Fruit fly (Drosophila melanogaster) whole organism, embryonic: ENCODE results near the gene CG11052.
A peak's percentile ranks its signal among the peaks of the same experiment; 100 is the strongest.

Experiments
- CG10147 ChIP-seq: fragments of 200-800 bp; sonication (Bioruptor generic); optimal IDR thresholded peaks from 2 replicates; lab custom pipeline; 2019; ENCODE audit warnings: missing biosample characterization, mild to moderate bottlenecking, missing genetic modification characterization, moderate library complexity
- CG10321 ChIP-seq: fragments of 200-800 bp; sonication (Bioruptor generic); IDR thresholded peaks from 2 replicates; pipeline ENCODE4 v1.3.6; 2022; ENCODE audit warnings: missing biosample characterization, missing genetic modification characterization
- CG10565 ChIP-seq: fragments of 200-800 bp; sonication (Bioruptor generic); optimal IDR thresholded peaks from 3 replicates; lab custom pipeline; 2016; ENCODE audit warnings: missing biosample characterization, mild to moderate bottlenecking, missing genetic modification characterization
- CG11093 ChIP-seq: fragments of 200-800 bp; sonication (Bioruptor generic); IDR thresholded peaks from 3 replicates; pipeline ENCODE4 v1.3.6; 2022; ENCODE audit warnings: missing biosample characterization, missing genetic modification characterization
- CG11696 ChIP-seq: fragments of 200-800 bp; sonication (Bioruptor generic); IDR thresholded peaks from 2 replicates; pipeline ENCODE4 v1.3.6; 2022; ENCODE audit warnings: missing biosample characterization, missing genetic modification characterization
- CG13123 ChIP-seq: fragments of 200-800 bp; sonication (Bioruptor generic); optimal IDR thresholded peaks from 2 replicates; lab custom pipeline; 2016; ENCODE audit warnings: missing biosample characterization, missing genetic modification characterization
- CG13287 ChIP-seq: fragments of 200-800 bp; sonication (Bioruptor generic); IDR thresholded peaks from 2 replicates; pipeline ENCODE4 v1.3.6; 2022; ENCODE audit warnings: missing biosample characterization, missing genetic modification characterization; ENCODE audit not compliant: partially characterized antibody
- CG1647 ChIP-seq: fragments of 200-800 bp; sonication (Bioruptor generic); optimal IDR thresholded peaks from 3 replicates; lab custom pipeline; 2016; ENCODE audit warnings: missing biosample characterization, missing genetic modification characterization
- CG16779 ChIP-seq: fragments of 200-800 bp; sonication (Bioruptor generic); IDR thresholded peaks from 2 replicates; pipeline ENCODE4 v1.3.6; 2022; ENCODE audit warnings: missing biosample characterization, missing genetic modification characterization
- CG17912 ChIP-seq: fragments of 200-800 bp; sonication (Bioruptor generic); optimal IDR thresholded peaks from 2 replicates; lab custom pipeline; 2018; ENCODE audit warnings: missing biosample characterization, mild to moderate bottlenecking, missing genetic modification characterization
- CG2678 ChIP-seq: fragments of 200-800 bp; sonication (Bioruptor generic); optimal IDR thresholded peaks from 3 replicates; lab custom pipeline; 2019; ENCODE audit warnings: missing biosample characterization, mild to moderate bottlenecking, missing genetic modification characterization, moderate library complexity
- CG30403 ChIP-seq: fragments of 200-800 bp; sonication (Bioruptor generic); optimal IDR thresholded peaks from 3 replicates; lab custom pipeline; 2016; ENCODE audit warnings: missing biosample characterization, missing genetic modification characterization
- CG31441 ChIP-seq: fragments of 200-800 bp; sonication (Bioruptor generic); IDR thresholded peaks from 2 replicates; pipeline ENCODE4 v1.3.6; 2022; ENCODE audit warnings: missing biosample characterization, missing genetic modification characterization
- CG33557 ChIP-seq: fragments of 200-800 bp; sonication (Bioruptor generic); optimal IDR thresholded peaks from 2 replicates; lab custom pipeline; 2019; ENCODE audit warnings: missing biosample characterization, mild to moderate bottlenecking, missing genetic modification characterization, moderate library complexity
- CG3838 ChIP-seq: fragments of 200-800 bp; sonication (Bioruptor generic); optimal IDR thresholded peaks from 3 replicates; lab custom pipeline; 2016; ENCODE audit warnings: missing biosample characterization, missing genetic modification characterization
- CG6689 ChIP-seq: fragments of 200-800 bp; sonication (Bioruptor generic); IDR thresholded peaks from 2 replicates; pipeline ENCODE4 v1.3.6; 2022; ENCODE audit warnings: missing biosample characterization, missing genetic modification characterization
- CG7987 ChIP-seq: fragments of 200-800 bp; sonication (Bioruptor generic); optimal IDR thresholded peaks from 2 replicates; lab custom pipeline; 2018; ENCODE audit warnings: missing biosample characterization, mild to moderate bottlenecking, missing genetic modification characterization, moderate library complexity
- CG8089 ChIP-seq: fragments of 200-800 bp; sonication (Bioruptor generic); optimal IDR thresholded peaks from 3 replicates; lab custom pipeline; 2016; ENCODE audit warnings: missing biosample characterization, missing genetic modification characterization
- Dad ChIP-seq: fragments of 200-800 bp; sonication (Bioruptor generic); optimal IDR thresholded peaks from 3 replicates; lab custom pipeline; 2016; ENCODE audit warnings: missing biosample characterization, missing genetic modification characterization
- Dfd ChIP-seq, 2 experiments: fragments of >200 bp; optimal IDR thresholded peaks; 2 replicates each; lab custom pipeline; 2017; ENCODE audit warnings: missing biosample characterization in 2 of 2, missing genetic modification characterization in 2 of 2
- Dip3 ChIP-seq: fragments of 200-800 bp; sonication (Bioruptor generic); optimal IDR thresholded peaks from 3 replicates; lab custom pipeline; 2016; ENCODE audit warnings: missing biosample characterization, missing genetic modification characterization
- Hr39 ChIP-seq: fragments of >200 bp; optimal IDR thresholded peaks from 2 replicates; lab custom pipeline; 2017
- Kr ChIP-seq: fragments of 200-800 bp; sonication (Bioruptor generic); optimal IDR thresholded peaks from 2 replicates; lab custom pipeline; 2017; ENCODE audit warnings: missing biosample characterization, mild to moderate bottlenecking, missing genetic modification characterization
- Lhr ChIP-seq: fragments of 200-800 bp; sonication (Bioruptor generic); optimal IDR thresholded peaks from 3 replicates; lab custom pipeline; 2017; ENCODE audit warnings: mild to moderate bottlenecking, missing biosample characterization, missing genetic modification reagents, missing genetic modification characterization
- Mrtf ChIP-seq: fragments of 200-800 bp; sonication (Bioruptor generic); IDR thresholded peaks from 3 replicates; pipeline ENCODE4 v1.3.6; 2022; ENCODE audit warnings: missing biosample characterization, missing genetic modification characterization
- Nf-YC ChIP-seq: fragments of 200-800 bp; optimal IDR thresholded peaks from 3 replicates; lab custom pipeline; 2019; ENCODE audit warnings: missing biosample characterization, mild to moderate bottlenecking, missing genetic modification characterization, moderate library complexity
- NfI ChIP-seq: fragments of 200-800 bp; sonication (Bioruptor generic); optimal IDR thresholded peaks from 3 replicates; lab custom pipeline; 2018; ENCODE audit warnings: missing biosample characterization, mild to moderate bottlenecking, missing genetic modification characterization, moderate library complexity
- Scr ChIP-seq: fragments of 200-800 bp; sonication (Bioruptor generic); IDR thresholded peaks from 2 replicates; pipeline ENCODE4 v1.3.6; 2022; ENCODE audit warnings: missing biosample characterization, missing genetic modification characterization; ENCODE audit not compliant: partially characterized antibody
- Tbp ChIP-seq: fragments of >200 bp; optimal IDR thresholded peaks from 2 replicates; lab custom pipeline; 2018; ENCODE audit warnings: missing biosample characterization, missing genetic modification characterization
- ab ChIP-seq: fragments of 200-800 bp; sonication (Bioruptor generic); optimal IDR thresholded peaks from 2 replicates; lab custom pipeline; 2016; ENCODE audit warnings: missing biosample characterization, missing genetic modification characterization
- ap ChIP-seq: fragments of 200-800 bp; sonication (Bioruptor generic); IDR thresholded peaks from 2 replicates; pipeline ENCODE4 v1.3.6; 2022; ENCODE audit warnings: missing biosample characterization, missing genetic modification characterization
- chinmo ChIP-seq: fragments of 200-800 bp; sonication (Bioruptor generic); IDR thresholded peaks from 4 replicates; pipeline ENCODE4 v1.3.6; 2022; ENCODE audit warnings: missing biosample characterization, missing genetic modification characterization; ENCODE audit not compliant: partially characterized antibody
- chn ChIP-seq: fragments of 200-800 bp; sonication (Bioruptor generic); optimal IDR thresholded peaks from 2 replicates; lab custom pipeline; 2016; ENCODE audit warnings: missing biosample characterization, missing genetic modification characterization
- crc ChIP-seq: fragments of 200-800 bp; sonication (Bioruptor generic); optimal IDR thresholded peaks from 2 replicates; lab custom pipeline; 2016; ENCODE audit warnings: missing biosample characterization, missing genetic modification characterization
- cwo ChIP-seq: fragments of 200-800 bp; sonication (Bioruptor generic); optimal IDR thresholded peaks from 3 replicates; lab custom pipeline; 2017; ENCODE audit warnings: missing biosample characterization, missing genetic modification characterization, mild to moderate bottlenecking, moderate library complexity, missing genetic modification reagents
- emc ChIP-seq: fragments of 200-800 bp; sonication (Bioruptor generic); optimal IDR thresholded peaks from 2 replicates; lab custom pipeline; 2016; ENCODE audit warnings: missing biosample characterization, missing genetic modification characterization
- ems ChIP-seq: fragments of 200-800 bp; sonication (Bioruptor generic); optimal IDR thresholded peaks from 3 replicates; lab custom pipeline; 2016; ENCODE audit warnings: missing biosample characterization, missing genetic modification characterization
- gce ChIP-seq: fragments of 200-800 bp; sonication (Bioruptor generic); IDR thresholded peaks from 3 replicates; pipeline ENCODE4 v1.3.6; 2022; ENCODE audit warnings: missing biosample characterization, missing genetic modification characterization
- jing ChIP-seq: fragments of 200-800 bp; sonication (Bioruptor generic); optimal IDR thresholded peaks from 2 replicates; lab custom pipeline; 2018; ENCODE audit warnings: missing biosample characterization, mild to moderate bottlenecking, missing genetic modification characterization
- kni ChIP-seq: fragments of 200-800 bp; sonication (Bioruptor generic); optimal IDR thresholded peaks from 3 replicates; lab custom pipeline; 2017; ENCODE audit warnings: mild to moderate bottlenecking, missing biosample characterization, missing genetic modification reagents, missing genetic modification characterization
- nmo ChIP-seq: fragments of 200-800 bp; sonication (Bioruptor generic); optimal IDR thresholded peaks from 2 replicates; lab custom pipeline; 2018; ENCODE audit warnings: missing biosample characterization, mild to moderate bottlenecking, missing genetic modification characterization, moderate library complexity
- pan ChIP-seq, 4 experiments: fragments of >200 bp in 3 of 4; fragments of 200-800 bp in 1 of 4; sonication (Bioruptor generic) in 1 of 4; optimal IDR thresholded peaks in 3 of 4; IDR thresholded peaks in 1 of 4; 2 replicates each; pipeline versions ENCODE4 v1.3.6 to Lab custom; 2017 to 2022; ENCODE audit warnings: missing biosample characterization in 2 of 4, missing genetic modification characterization in 2 of 4, mixed read lengths in 1 of 4
- peb ChIP-seq: fragments of 200-800 bp; sonication (Bioruptor generic); IDR thresholded peaks from 2 replicates; pipeline ENCODE4 v1.3.6; 2022; ENCODE audit warnings: missing biosample characterization, missing genetic modification characterization
- scrt ChIP-seq: fragments of 200-800 bp; sonication (Bioruptor generic); optimal IDR thresholded peaks from 2 replicates; lab custom pipeline; 2018; ENCODE audit warnings: missing biosample characterization, mild to moderate bottlenecking, missing genetic modification characterization, moderate library complexity
- sens-2 ChIP-seq: fragments of 200-800 bp; sonication (Bioruptor generic); IDR thresholded peaks from 2 replicates; pipeline ENCODE4 v1.3.6; 2022; ENCODE audit warnings: missing biosample characterization, missing genetic modification characterization
- slou ChIP-seq: fragments of 200-800 bp; sonication (Bioruptor generic); optimal IDR thresholded peaks from 3 replicates; lab custom pipeline; 2016; ENCODE audit warnings: missing biosample characterization, missing genetic modification characterization
- tin ChIP-seq: fragments of 200-800 bp; sonication (Bioruptor generic); optimal IDR thresholded peaks from 3 replicates; lab custom pipeline; 2016; ENCODE audit warnings: missing biosample characterization, missing genetic modification characterization
- tll ChIP-seq, 2 experiments: fragments of 200-800 bp in 1 of 2; fragments of >200 bp in 1 of 2; sonication (Bioruptor generic) in 1 of 2; optimal IDR thresholded peaks; 2 replicates each; lab custom pipeline; 2017 to 2019; ENCODE audit warnings: missing biosample characterization in 2 of 2, missing genetic modification characterization in 2 of 2, mild to moderate bottlenecking in 1 of 2, moderate library complexity in 1 of 2
- trh ChIP-seq: fragments of 200-800 bp; sonication (Bioruptor generic); optimal IDR thresholded peaks from 2 replicates; lab custom pipeline; 2016; ENCODE audit warnings: missing biosample characterization, missing genetic modification characterization
- unpg ChIP-seq: fragments of 200-800 bp; sonication (Bioruptor generic); optimal IDR thresholded peaks from 3 replicates; lab custom pipeline; 2018; ENCODE audit warnings: missing biosample characterization, mild to moderate bottlenecking, missing genetic modification characterization, moderate library complexity
- vvl ChIP-seq: fragments of 200-800 bp; sonication (Bioruptor generic); IDR thresholded peaks from 2 replicates; pipeline ENCODE4 v1.3.6; 2022; ENCODE audit warnings: missing biosample characterization, missing genetic modification characterization

The CG11052 gene

dm6 chr3R:8009080-8009620 lies at the start of gene CG11052, which contains the start of gene CG3223 (continued):
- TF ChIP-seq CG6689 (GFP tag; lab: Robert Waterston, UW) (no peak), trh (GFP tag; lab: Kevin White, UChicago) (no peak), gce (GFP tag; lab: Robert Waterston, UW) (no peak), Scr (GFP tag; lab: Robert Waterston, UW) (peak; percentile 59), Kr (no peak), CG31441 (GFP tag; lab: Robert Waterston, UW) (no peak), scrt (no peak), Dip3 (no peak), CG8089 (no peak), Dad (no peak), cwo (GFP tag; lab: Kevin White, UChicago) (no peak), Dfd (GFP tag; optimal IDR thresholded peaks at IDR 0.05; lab: Kevin White, UChicago) (no peak), Lhr (GFP tag; lab: Kevin White, UChicago) (no peak), vvl (GFP tag; lab: Robert Waterston, UW) (peak; percentile 51), CG16779 (GFP tag; lab: Robert Waterston, UW) (no peak), kni (GFP tag; lab: Kevin White, UChicago) (peak; percentile 21), CG33557 (GFP tag; lab: Kevin White, UChicago) (no peak), tll (GFP tag; optimal IDR thresholded peaks at IDR 0.05; lab: Kevin White, UChicago) (no peak), CG11696 (GFP tag; lab: Robert Waterston, UW) (no peak), chn (GFP tag; lab: Kevin White, UChicago) (no peak), Mrtf (GFP tag; lab: Robert Waterston, UW) (no peak), tin (GFP tag; lab: Kevin White, UChicago) (peak; percentile 16), ap (GFP tag; lab: Robert Waterston, UW) (no peak), crc (no peak), CG13287 (GFP tag; lab: Robert Waterston, UW) (peak; percentile 68), slou (no peak), Hr39 (no peak), CG17912 (no peak), NfI (peak; percentile 64), unpg (GFP tag; lab: Kevin White, UChicago) (no peak), CG1647 (GFP tag; lab: Kevin White, UChicago) (no peak), CG30403 (peak; percentile 16), pan (optimal IDR thresholded peaks at IDR 0.05; lab: Kevin White, UChicago) (no peak), pan (GFP tag; optimal IDR thresholded peaks at IDR 0.05 in 1 of 2, IDR thresholded peaks at IDR 0.05 in 1 of 2) (peak in 1 of 2 experiments; percentile 18), Nf-YC (tag; lab: Kevin White, UChicago) (peak; percentile 70), CG13123 (GFP tag; lab: Kevin White, UChicago) (no peak), ems (GFP tag; lab: Kevin White, UChicago) (no peak), nmo (peak; percentile 21), peb (GFP tag; lab: Robert Waterston, UW) (no peak), chinmo (GFP tag; lab: Robert Waterston, UW) (no peak), CG10321 (GFP tag; lab: Robert Waterston, UW) (no peak), CG2678 (no peak), Tbp (no peak), jing (GFP tag; lab: Kevin White, UChicago) (no peak), CG3838 (GFP tag; lab: Kevin White, UChicago) (no peak), ab (GFP tag; lab: Kevin White, UChicago) (no peak), CG10147 (no peak), emc (GFP tag; lab: Kevin White, UChicago) (no peak), sens-2 (no peak), CG10565 (GFP tag; lab: Kevin White, UChicago) (no peak), CG7987 (GFP tag; lab: Kevin White, UChicago) (peak; percentile 21), CG11093 (GFP tag; lab: Robert Waterston, UW) (no peak)
